Worm (Caenorhabditis elegans): Measurements from ENCODE around the gene Y67D8C.9.

ce11 chrIV:3092978-3093377, 6.3 kb upstream of the Y67D8C.9 start:
- no peak for TF ChIP-seq bed-1 (GFP tag; IDR thresholded peaks at IDR 0.05)
- TF ChIP-seq ztf-6 (GFP tag; IDR thresholded peaks at IDR 0.05), result no peak
- TF ChIP-seq ztf-18 (tag; optimal IDR thresholded peaks at IDR 0.05), result no peak
- TF ChIP-seq him-1 (tag; optimal IDR thresholded peaks at IDR 0.05), result no peak
- no peak for TF ChIP-seq die-1 (tag; optimal IDR thresholded peaks at IDR 0.05)
- no peak for TF ChIP-seq ceh-91 (GFP tag; IDR thresholded peaks at IDR 0.05)
- TF ChIP-seq lsy-27 (tag; optimal IDR thresholded peaks at IDR 0.05; ENCODE audit: borderline replicate concordance, insufficient read depth), result no peak
- TF ChIP-seq sptf-2 (GFP tag; optimal IDR thresholded peaks at IDR 0.05), result no peak
- TF ChIP-seq ekl-4 (GFP tag; IDR thresholded peaks at IDR 0.05), result no peak
- TF ChIP-seq mel-28 (tag; optimal IDR thresholded peaks at IDR 0.05; ENCODE audit: borderline replicate concordance), result no peak
- TF ChIP-seq pha-4 (tag; optimal IDR thresholded peaks at IDR 0.05), result no peak
- TF ChIP-seq ceh-40 (GFP tag; IDR thresholded peaks at IDR 0.05), result no peak
- no peak for TF ChIP-seq attf-5 (GFP tag; optimal IDR thresholded peaks at IDR 0.05)
- no peak for TF ChIP-seq dox-1 (GFP tag; IDR thresholded peaks at IDR 0.05)
